Worm (Caenorhabditis elegans) whole organism, late embryonic: ENCODE results near the gene D2096.6.
"Not testable (repeated sequence)": the region's sequence is repeated elsewhere in the genome, so short reads cannot be mapped to it uniquely, and the experiment has no call there.

Source experiments
- ama-1 ChIP-seq: fragments of 150-350 bp; optimal IDR thresholded peaks from 2 replicates; lab custom pipeline; 2014
- ceh-24 ChIP-seq: sonication (generic microtip); optimal IDR thresholded peaks from 2 replicates; lab custom pipeline; 2016; ENCODE audit warnings: mild to moderate bottlenecking, missing genetic modification characterization, missing compliant biosample characterization
- dve-1 ChIP-seq: sonication (generic microtip); optimal IDR thresholded peaks from 2 replicates; lab custom pipeline; 2017; ENCODE audit warnings: antibody characterized with exemption, mild to moderate bottlenecking, missing genetic modification characterization, missing compliant biosample characterization
- pag-3 ChIP-seq: sonication (generic microtip); optimal IDR thresholded peaks from 2 replicates; lab custom pipeline; 2016; ENCODE audit warnings: missing compliant biosample characterization, missing genetic modification characterization, borderline replicate concordance
- pha-4 ChIP-seq: fragments of 150-350 bp; optimal IDR thresholded peaks from 2 replicates; lab custom pipeline; 2018; ENCODE audit warnings: missing biosample characterization, missing genetic modification reagents, missing genetic modification characterization
- pqm-1 ChIP-seq: sonication (generic microtip); optimal IDR thresholded peaks from 2 replicates; lab custom pipeline; 2016; ENCODE audit warnings: missing genetic modification characterization, missing compliant biosample characterization
- rnt-1 ChIP-seq: sonication (generic microtip); optimal IDR thresholded peaks from 2 replicates; lab custom pipeline; 2016; ENCODE audit warnings: missing genetic modification characterization, missing compliant biosample characterization
- sdc-2 ChIP-seq: sonication (generic microtip); optimal IDR thresholded peaks from 2 replicates; lab custom pipeline; 2016; ENCODE audit warnings: missing genotype, missing genetic modification characterization, missing compliant biosample characterization

DNA sequence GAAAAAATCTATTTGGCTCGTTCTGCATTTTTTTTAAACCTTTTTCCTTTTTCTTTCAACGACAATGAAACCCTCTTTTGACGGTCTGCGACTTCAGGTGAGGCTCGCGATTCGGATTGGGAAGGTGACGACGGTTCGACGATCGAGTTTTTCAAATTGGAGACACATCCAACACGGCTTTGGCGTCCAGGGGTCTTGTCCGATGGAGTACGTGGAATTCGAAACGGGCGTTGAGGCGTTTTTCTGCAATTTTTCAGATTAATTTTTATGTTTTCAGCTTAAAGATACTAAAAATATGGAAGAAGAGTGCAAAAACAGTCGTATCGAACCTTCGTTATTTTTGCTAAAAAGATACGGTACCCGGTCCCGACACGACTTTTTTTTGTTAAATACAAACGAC lies 20.1 kb upstream of the D2096.6 start, which contains the start of gene D2096.10:
- TF ChIP-seq dve-1 (tag; lab: Kevin White, UChicago); ama-1; pha-4; pqm-1 (tag; lab: Kevin White, UChicago); ceh-24 (tag; lab: Kevin White, UChicago); pag-3 (tag; lab: Kevin White, UChicago); rnt-1 (tag; lab: Kevin White, UChicago); sdc-2: not testable (repeated sequence)
